Worm (Caenorhabditis elegans): Measurements from ENCODE around the gene srx-5.

DNA sequence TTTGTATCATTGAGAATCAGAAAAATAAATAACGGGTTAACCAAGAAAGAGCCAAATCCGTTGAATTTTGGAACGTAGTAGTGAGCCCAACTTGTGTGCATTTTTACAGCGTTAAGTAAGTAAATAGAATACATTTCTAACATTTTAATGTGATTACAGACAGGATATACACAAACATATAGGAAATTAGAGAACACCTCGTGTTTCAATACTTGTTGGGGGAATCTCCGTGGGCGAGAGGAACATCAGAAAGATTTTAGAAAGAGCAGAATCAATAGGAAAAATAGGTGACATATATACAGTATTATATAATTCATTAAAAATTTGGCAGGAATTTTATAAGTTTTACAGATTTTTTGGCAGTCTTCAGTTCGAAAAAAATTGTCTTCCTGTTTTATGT is 38.9 kb downstream of the srx-5 start, which contains the start of gene srj-24:
- TF ChIP-seq dao-5 (tag; optimal IDR thresholded peaks at IDR 0.05) (no peak), him-1 (tag; optimal IDR thresholded peaks at IDR 0.05) (no peak)
